Fruit fly (Drosophila melanogaster): ENCODE results near the gene CG34001.

The CG34001 gene

dm6 chr3L:10648431-10648830, 17.6 kb downstream of the CG34001 start (continued):
- TF ChIP-seq Hr39 (GFP tag; optimal IDR thresholded peaks at IDR 0.05) = peak; percentile 22
- TF ChIP-seq CG10669 (GFP tag; optimal IDR thresholded peaks at IDR 0.05) = peak; percentile 22
- no peak for TF ChIP-seq CG6854 (GFP tag; optimal IDR thresholded peaks at IDR 0.05)
- TF ChIP-seq svp (GFP tag) = no peak
- TF ChIP-seq salr (GFP tag; optimal IDR thresholded peaks at IDR 0.05) = peak; percentile 39 to 50
- TF ChIP-seq Hr4 (GFP tag; optimal IDR thresholded peaks at IDR 0.05) = peak; percentile 47
- TF ChIP-seq CG3032 (tag; optimal IDR thresholded peaks at IDR 0.05) = peak; percentile 27
- peak; percentile 9 for TF ChIP-seq CG10631 (GFP tag; optimal IDR thresholded peaks at IDR 0.05)
- peak; percentile 2 for TF ChIP-seq lz (GFP tag; optimal IDR thresholded peaks at IDR 0.05)
- no peak for TF ChIP-seq CG9139 (GFP tag; optimal IDR thresholded peaks at IDR 0.05)
- TF ChIP-seq CG6276 (GFP tag; optimal IDR thresholded peaks at IDR 0.05) = peak; percentile 12
- TF ChIP-seq Met (GFP tag; optimal IDR thresholded peaks at IDR 0.05) = peak; percentile 9
- TF ChIP-seq CG11294 (GFP tag; IDR thresholded peaks at IDR 0.05) = 0 out of 2 replicates have a peak, but pooled peaks have one; percentile 15
- TF ChIP-seq CG15336 (GFP tag; IDR thresholded peaks at IDR 0.05) = peak; percentile 69
- peak; percentile 38 for TF ChIP-seq fd59A (GFP tag; optimal IDR thresholded peaks at IDR 0.05)
- TF ChIP-seq eg (GFP tag; IDR thresholded peaks at IDR 0.05) = peak; percentile 67
- no peak for TF ChIP-seq Sox15 (GFP tag; optimal IDR thresholded peaks at IDR 0.05)
- TF ChIP-seq spab (GFP tag; optimal IDR thresholded peaks at IDR 0.05) = no peak
- TF ChIP-seq pdm3 (GFP tag; optimal IDR thresholded peaks at IDR 0.05) = peak; percentile 35
- peak; percentile 41 for TF ChIP-seq Eip75B (GFP tag; optimal IDR thresholded peaks at IDR 0.05)
- TF ChIP-seq ss (GFP tag; optimal IDR thresholded peaks at IDR 0.05) = peak in 1 of 2 experiments; percentile 11
- no peak for TF ChIP-seq CG4318 (GFP tag; optimal IDR thresholded peaks at IDR 0.05)
- peak; percentile 31 for TF ChIP-seq net (GFP tag; optimal IDR thresholded peaks at IDR 0.05)

DNA sequence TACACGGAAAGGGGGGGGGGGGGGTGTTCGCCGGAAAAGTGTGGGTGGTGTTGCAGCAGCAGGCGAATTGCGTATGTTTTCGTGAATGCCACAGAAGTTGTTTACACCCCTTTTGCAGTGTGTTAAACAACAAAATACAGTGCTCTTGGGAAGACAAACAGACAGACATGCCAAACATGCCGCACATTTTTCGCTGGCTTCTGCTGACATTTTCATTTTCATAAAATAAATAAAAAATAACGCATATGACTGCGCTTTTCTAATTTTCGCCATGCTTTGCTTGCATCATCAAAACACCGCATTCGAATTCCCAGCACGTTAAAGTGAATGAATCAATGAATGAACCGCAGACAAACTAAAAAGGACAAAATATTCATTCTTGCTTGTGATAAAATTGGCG, 20.4 kb downstream of the CG34001 start:
- no peak for TF ChIP-seq Eip75B (GFP tag; optimal IDR thresholded peaks at IDR 0.05)
- no peak for TF ChIP-seq CG8632 (GFP tag; optimal IDR thresholded peaks at IDR 0.05)
- TF ChIP-seq CG10669 (GFP tag; optimal IDR thresholded peaks at IDR 0.05) = no peak
- TF ChIP-seq Eip93F (GFP tag; optimal IDR thresholded peaks at IDR 0.05) = no peak
- TF ChIP-seq CG9139 (GFP tag; optimal IDR thresholded peaks at IDR 0.05) = no peak
- TF ChIP-seq ss (GFP tag; optimal IDR thresholded peaks at IDR 0.05) = no peak
- TF ChIP-seq CG16779 (tag; optimal IDR thresholded peaks at IDR 0.05) = no peak
- no peak for TF ChIP-seq net (GFP tag; optimal IDR thresholded peaks at IDR 0.05)
- no peak for TF ChIP-seq Sox15 (GFP tag; optimal IDR thresholded peaks at IDR 0.05)
- TF ChIP-seq Blimp-1 (GFP tag; optimal IDR thresholded peaks at IDR 0.05) = no peak

DNA sequence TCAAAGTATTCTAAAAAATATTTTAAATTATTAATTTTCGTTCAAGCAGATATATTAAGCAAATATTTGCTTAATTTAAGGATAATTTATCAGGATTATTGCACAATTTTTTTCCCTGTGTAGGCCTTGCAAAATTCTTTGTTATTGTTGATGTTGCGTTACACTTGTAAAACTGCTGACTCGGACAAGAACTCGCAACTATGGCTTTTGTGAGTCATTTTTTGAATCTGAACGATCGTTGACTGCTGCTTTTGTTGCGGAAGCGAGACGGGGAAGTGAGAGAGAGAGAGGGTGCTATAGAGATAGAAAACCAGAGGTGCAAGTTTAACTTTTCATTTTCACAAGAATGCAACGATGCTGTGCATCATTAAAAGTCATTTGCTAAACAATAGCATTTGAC, 21.6 kb downstream of the CG34001 start:
- TF ChIP-seq CG8119 (GFP tag; IDR thresholded peaks at IDR 0.05) (no peak), OdsH (GFP tag; optimal IDR thresholded peaks at IDR 0.05) (no peak), CG8319 (GFP tag; optimal IDR thresholded peaks at IDR 0.05) (no peak), Ets96B (tag; optimal IDR thresholded peaks at IDR 0.05) (no peak), CG31627 (GFP tag; optimal IDR thresholded peaks at IDR 0.05) (no peak), CG7368 (GFP tag; optimal IDR thresholded peaks at IDR 0.05) (no peak), CG10669 (GFP tag; optimal IDR thresholded peaks at IDR 0.05) (peak; percentile 2), salr (GFP tag; optimal IDR thresholded peaks at IDR 0.05) (no peak), eg (GFP tag; IDR thresholded peaks at IDR 0.05) (0 out of 3 replicates have a peak, but pooled peaks have one; percentile 6), Sox14 (GFP tag; optimal IDR thresholded peaks at IDR 0.05) (peak; percentile 64), CG10631 (GFP tag; optimal IDR thresholded peaks at IDR 0.05) (no peak), CG6792 (GFP tag; optimal IDR thresholded peaks at IDR 0.05) (no peak), achi (GFP tag; optimal IDR thresholded peaks at IDR 0.05) (no peak), Hr38 (GFP tag; optimal IDR thresholded peaks at IDR 0.05) (no peak), Blimp-1 (GFP tag; optimal IDR thresholded peaks at IDR 0.05) (no peak), Met (GFP tag; optimal IDR thresholded peaks at IDR 0.05) (no peak), esn (GFP tag; optimal IDR thresholded peaks at IDR 0.05) (no peak), CG6163 (GFP tag; IDR thresholded peaks at IDR 0.05) (peak; percentile 27; the same call in 2 of the 3 replicates), CG11762 (GFP tag; optimal IDR thresholded peaks at IDR 0.05; ENCODE audit: insufficient read depth) (no peak)
